Worm (Caenorhabditis elegans) whole organism, L2 larva: ENCODE data around the gene R02E4.2.

ENCODE experiments used
- C34F6.9 ChIP-seq: fragments of 150-350 bp; optimal IDR thresholded peaks from 2 replicates; lab custom pipeline; 2014; ENCODE audit warnings: missing biosample characterization, missing genetic modification characterization
- F13H6.1 ChIP-seq: sonication (generic microtip); optimal IDR thresholded peaks from 2 replicates; lab custom pipeline; 2016; ENCODE audit warnings: missing genetic modification characterization, missing compliant biosample characterization
- R02D3.7 ChIP-seq: fragments of 150-350 bp; optimal IDR thresholded peaks from 2 replicates; lab custom pipeline; 2014; ENCODE audit warnings: missing biosample characterization, missing genetic modification characterization
- ZK546.5 ChIP-seq: sonication (generic microtip); optimal IDR thresholded peaks from 2 replicates; lab custom pipeline; 2017; ENCODE audit warnings: missing biosample characterization, missing genetic modification characterization
- aly-2 ChIP-seq: fragments of 150-350 bp; optimal IDR thresholded peaks from 2 replicates; lab custom pipeline; 2014; ENCODE audit warnings: missing biosample characterization, missing genetic modification characterization
- ama-1 ChIP-seq: fragments of 150-350 bp; optimal IDR thresholded peaks from 2 replicates; lab custom pipeline; 2018; ENCODE audit warnings: inconsistent platforms
- blmp-1 ChIP-seq: sonication (generic microtip); optimal IDR thresholded peaks from 2 replicates; lab custom pipeline; 2017; ENCODE audit warnings: missing genetic modification characterization, mild to moderate bottlenecking, missing compliant biosample characterization, antibody characterized with exemption, moderate library complexity; ENCODE audit not compliant: insufficient read depth
- ceh-16 ChIP-seq: fragments of 150-350 bp; optimal IDR thresholded peaks from 2 replicates; lab custom pipeline; 2014; ENCODE audit warnings: missing biosample characterization, missing genetic modification characterization
- ceh-82 ChIP-seq: fragments of 150-350 bp; optimal IDR thresholded peaks from 2 replicates; lab custom pipeline; 2014; ENCODE audit warnings: missing biosample characterization, missing genetic modification characterization
- crh-2 ChIP-seq: sonication (generic microtip); optimal IDR thresholded peaks from 2 replicates; lab custom pipeline; 2017; ENCODE audit warnings: missing biosample characterization, missing genetic modification characterization
- dmd-4 ChIP-seq: sonication (generic microtip); optimal IDR thresholded peaks from 2 replicates; lab custom pipeline; 2017; ENCODE audit warnings: missing biosample characterization, missing genetic modification characterization
- elt-3 ChIP-seq: sonication (generic microtip); optimal IDR thresholded peaks from 2 replicates; lab custom pipeline; 2017; ENCODE audit warnings: missing biosample characterization, missing genetic modification characterization
- fos-1 ChIP-seq: fragments of 150-350 bp; optimal IDR thresholded peaks from 2 replicates; lab custom pipeline; 2014; ENCODE audit warnings: missing biosample characterization, missing genetic modification characterization
- gmeb-1 ChIP-seq: fragments of 150-350 bp; optimal IDR thresholded peaks from 2 replicates; lab custom pipeline; 2014; ENCODE audit warnings: missing biosample characterization, missing genetic modification characterization
- lin-11 ChIP-seq: fragments of 150-350 bp; sonication (generic microtip); optimal IDR thresholded peaks from 2 replicates; lab custom pipeline; 2014; ENCODE audit warnings: missing biosample characterization, missing genetic modification characterization, inconsistent platforms, mixed read lengths
- lin-13 ChIP-seq: fragments of 150-350 bp; optimal IDR thresholded peaks from 2 replicates; lab custom pipeline; 2014; ENCODE audit warnings: missing biosample characterization, missing genetic modification reagents, missing genetic modification characterization
- lsy-2 ChIP-seq, 2 experiments: fragments of 150-350 bp in 1 of 2; sonication (generic microtip) in 1 of 2; optimal IDR thresholded peaks; 2 replicates each; lab custom pipeline; 2014 to 2017; ENCODE audit warnings: missing biosample characterization in 2 of 2, missing genetic modification characterization in 2 of 2
- mab-5 ChIP-seq: fragments of 150-350 bp; optimal IDR thresholded peaks from 2 replicates; lab custom pipeline; 2014; ENCODE audit warnings: missing biosample characterization, missing genetic modification characterization
- mbf-1 ChIP-seq: sonication (generic microtip); optimal IDR thresholded peaks from 2 replicates; lab custom pipeline; 2017; ENCODE audit warnings: missing biosample characterization, missing genetic modification characterization
- nhr-12 ChIP-seq: fragments of 150-350 bp; optimal IDR thresholded peaks from 2 replicates; lab custom pipeline; 2014; ENCODE audit warnings: missing biosample characterization, missing genetic modification characterization
- nhr-129 ChIP-seq: fragments of 150-350 bp; optimal IDR thresholded peaks from 2 replicates; lab custom pipeline; 2014; ENCODE audit warnings: missing biosample characterization, missing genetic modification characterization
- nhr-21 ChIP-seq: fragments of 150-350 bp; optimal IDR thresholded peaks from 2 replicates; lab custom pipeline; 2014; ENCODE audit warnings: missing biosample characterization, missing genetic modification characterization
- nhr-23 ChIP-seq: fragments of 150-350 bp; optimal IDR thresholded peaks from 2 replicates; lab custom pipeline; 2014; ENCODE audit warnings: missing biosample characterization, missing genetic modification reagents, missing genetic modification characterization
- nhr-237 ChIP-seq: fragments of 150-350 bp; optimal IDR thresholded peaks from 2 replicates; lab custom pipeline; 2014; ENCODE audit warnings: missing biosample characterization, missing genetic modification characterization
- nhr-77 ChIP-seq: fragments of 150-350 bp; optimal IDR thresholded peaks from 2 replicates; lab custom pipeline; 2014; ENCODE audit warnings: missing biosample characterization, missing genetic modification characterization
- sem-4 ChIP-seq: fragments of 150-350 bp; optimal IDR thresholded peaks from 2 replicates; lab custom pipeline; 2014; ENCODE audit warnings: missing biosample characterization, missing genetic modification reagents, missing genetic modification characterization
- skn-1 ChIP-seq: sonication (generic microtip); optimal IDR thresholded peaks from 2 replicates; lab custom pipeline; 2017; ENCODE audit warnings: missing biosample characterization, missing genetic modification characterization
- sma-9 ChIP-seq, 2 experiments: fragments of 150-350 bp in 1 of 2; sonication (generic microtip) in 1 of 2; optimal IDR thresholded peaks; 2 replicates each; lab custom pipeline; 2014 to 2016; ENCODE audit warnings: missing genetic modification characterization in 2 of 2, mild to moderate bottlenecking in 1 of 2, missing biosample characterization in 1 of 2, missing compliant biosample characterization in 1 of 2, missing genetic modification reagents in 1 of 2, moderate library complexity in 1 of 2
- snpc-4 ChIP-seq: fragments of 150-350 bp; optimal IDR thresholded peaks from 2 replicates; lab custom pipeline; 2014; ENCODE audit warnings: missing biosample characterization, missing genetic modification characterization
- unc-39 ChIP-seq: fragments of 150-350 bp; optimal IDR thresholded peaks from 2 replicates; lab custom pipeline; 2014; ENCODE audit warnings: missing biosample characterization, missing genetic modification characterization
- unc-55 ChIP-seq: fragments of 150-350 bp; sonication (generic microtip); optimal IDR thresholded peaks from 3 replicates; lab custom pipeline; 2014; ENCODE audit warnings: missing biosample characterization, missing genetic modification reagents, missing genetic modification characterization
- unc-62 ChIP-seq: fragments of 150-350 bp; optimal IDR thresholded peaks from 2 replicates; lab custom pipeline; 2014; ENCODE audit warnings: missing biosample characterization, missing genetic modification reagents, missing genetic modification characterization
- zag-1 ChIP-seq: fragments of 150-350 bp; optimal IDR thresholded peaks from 2 replicates; lab custom pipeline; 2014; ENCODE audit warnings: missing biosample characterization, missing genetic modification characterization
- ztf-1 ChIP-seq: fragments of 200-800 bp; sonication (Bioruptor generic); conservative IDR thresholded peaks from 2 replicates; pipeline ENCODE4 v1.3.6; 2022; ENCODE audit warnings: missing genetic modification characterization, missing compliant biosample characterization
- ztf-4 ChIP-seq: fragments of 150-350 bp; optimal IDR thresholded peaks from 2 replicates; lab custom pipeline; 2014; ENCODE audit warnings: missing biosample characterization, missing genetic modification characterization

R02E4.2 gene

ce11 chrX:4115026-4115425, 7.8 kb downstream of the R02E4.2 start, which contains the start of gene F09F9.1:
TSS of gene F09F9.1 (plus strand) at chrX:4115326.
- TF ChIP-seq unc-62 (no peak), R02D3.7 (no peak), fos-1 (tag; lab: Kevin White, UChicago) (no peak), lsy-2 (tag; optimal IDR thresholded peaks at IDR 0.05; lab: Kevin White, UChicago) (no peak), crh-2 (tag; lab: Kevin White, UChicago) (no peak), snpc-4 (no peak), nhr-23 (tag; lab: Kevin White, UChicago) (no peak), gmeb-1 (tag; lab: Kevin White, UChicago) (no peak), mbf-1 (tag; lab: Kevin White, UChicago) (no peak), dmd-4 (tag; lab: Kevin White, UChicago) (no peak), blmp-1 (tag; lab: Kevin White, UChicago) (no peak)

ce11 chrX:4117626-4118025, 10.4 kb downstream of the R02E4.2 start, which contains the start of gene F09F9.5:
TSS of gene F09F9.5 (plus strand) at chrX:4117926.
- no peak for TF ChIP-seq ceh-82 (tag; lab: Kevin White, UChicago)
- no peak for TF ChIP-seq aly-2 (tag; lab: Kevin White, UChicago)

- TF ChIP-seq skn-1, result no peak
- no peak for TF ChIP-seq nhr-21 (tag; lab: Kevin White, UChicago)
- TF ChIP-seq ceh-16 (tag; lab: Kevin White, UChicago), result no peak
- no peak for TF ChIP-seq unc-39 (tag; lab: Kevin White, UChicago)
- TF ChIP-seq sma-9 (GFP tag; optimal IDR thresholded peaks at IDR 0.05; lab: Kevin White, UChicago), result no peak
- no peak for TF ChIP-seq sma-9 (tag; optimal IDR thresholded peaks at IDR 0.05; lab: Kevin White, UChicago)
- TF ChIP-seq ztf-4, result no peak
Observed at ce11 chrX:4120935-4121334, 13.7 kb downstream of the R02E4.2 start, which contains the start of gene F09F9.3. TSS of gene F09F9.3 (minus strand) at chrX:4121035.

ce11 chrX:4123368-4123767, 16.1 kb downstream of the R02E4.2 start:
- TF ChIP-seq mab-5 (tag; lab: Kevin White, UChicago) (no peak), C34F6.9 (tag; lab: Kevin White, UChicago) (no peak), nhr-23 (tag; lab: Kevin White, UChicago) (no peak), ama-1 (lab: Kevin White, UChicago) (no peak), lin-11 (tag; lab: Kevin White, UChicago) (no peak), unc-39 (tag; lab: Kevin White, UChicago) (no peak)

ce11 chrX:4125165-4125803, 18.0 kb downstream of the R02E4.2 start:
- no peak for TF ChIP-seq mbf-1 (tag; lab: Kevin White, UChicago)
- no peak for TF ChIP-seq zag-1 (tag; lab: Kevin White, UChicago)

ce11 chrX:4128684-4129083, 21.4 kb downstream of the R02E4.2 start:
- TF ChIP-seq lsy-2 (tag; optimal IDR thresholded peaks at IDR 0.05; lab: Kevin White, UChicago), result no peak
- TF ChIP-seq mbf-1 (tag; lab: Kevin White, UChicago), result no peak
- TF ChIP-seq ceh-82 (tag; lab: Kevin White, UChicago), result no peak
- no peak for TF ChIP-seq ZK546.5 (tag; lab: Kevin White, UChicago)
- TF ChIP-seq sem-4 (tag; lab: Kevin White, UChicago), result no peak
- TF ChIP-seq unc-55 (GFP tag; lab: Kevin White, UChicago), result no peak
- TF ChIP-seq nhr-12, result no peak

- no peak for TF ChIP-seq nhr-21 (tag; lab: Kevin White, UChicago)
- TF ChIP-seq ztf-1, result no peak
- TF ChIP-seq ZK546.5 (tag; lab: Kevin White, UChicago), result no peak
- TF ChIP-seq nhr-237 (tag; lab: Kevin White, UChicago), result no peak
- TF ChIP-seq unc-55 (GFP tag; lab: Kevin White, UChicago), result no peak
- no peak for TF ChIP-seq skn-1
- TF ChIP-seq blmp-1 (tag; lab: Kevin White, UChicago), result no peak
- TF ChIP-seq elt-3 (tag; lab: Kevin White, UChicago), result no peak
- no peak for TF ChIP-seq lin-13
- TF ChIP-seq nhr-77 (tag; lab: Kevin White, UChicago), result no peak
- TF ChIP-seq lin-11 (tag; lab: Kevin White, UChicago), result no peak
- no peak for TF ChIP-seq nhr-12
- TF ChIP-seq lsy-2 (tag; optimal IDR thresholded peaks at IDR 0.05; lab: Kevin White, UChicago), result peak in 1 of 2 experiments; percentile 51
- peak; percentile 57 for TF ChIP-seq nhr-129 (tag; lab: Kevin White, UChicago)
- no peak for TF ChIP-seq aly-2 (tag; lab: Kevin White, UChicago)
- peak; percentile 36 for TF ChIP-seq F13H6.1 (tag; lab: Kevin White, UChicago)
- TF ChIP-seq mbf-1 (tag; lab: Kevin White, UChicago), result no peak
- no peak for TF ChIP-seq crh-2 (tag; lab: Kevin White, UChicago)
- peak; percentile 52 for TF ChIP-seq sma-9 (GFP tag; optimal IDR thresholded peaks at IDR 0.05; lab: Kevin White, UChicago)
- TF ChIP-seq sma-9 (tag; optimal IDR thresholded peaks at IDR 0.05; lab: Kevin White, UChicago), result no peak
- TF ChIP-seq ama-1 (lab: Kevin White, UChicago), result no peak
Observed at ce11 chrX:4131354-4131753, 24.1 kb downstream of the R02E4.2 start.
